Worm (Caenorhabditis elegans) whole organism, L2 larva: Measurements from ENCODE around the gene sri-47.

Experiments used
- C34F6.9 ChIP-seq: fragments of 150-350 bp; optimal IDR thresholded peaks from 2 replicates; lab custom pipeline; 2014; ENCODE audit warnings: missing biosample characterization, missing genetic modification characterization
- R02D3.7 ChIP-seq: fragments of 150-350 bp; optimal IDR thresholded peaks from 2 replicates; lab custom pipeline; 2014; ENCODE audit warnings: missing biosample characterization, missing genetic modification characterization
- alr-1 ChIP-seq: fragments of 150-350 bp; optimal IDR thresholded peaks from 2 replicates; lab custom pipeline; 2014; ENCODE audit warnings: missing biosample characterization, missing genetic modification characterization
- aly-2 ChIP-seq: fragments of 150-350 bp; optimal IDR thresholded peaks from 2 replicates; lab custom pipeline; 2014; ENCODE audit warnings: missing biosample characterization, missing genetic modification characterization
- ama-1 ChIP-seq: fragments of 150-350 bp; optimal IDR thresholded peaks from 2 replicates; lab custom pipeline; 2018; ENCODE audit warnings: inconsistent platforms
- ceh-16 ChIP-seq: fragments of 150-350 bp; optimal IDR thresholded peaks from 2 replicates; lab custom pipeline; 2014; ENCODE audit warnings: missing biosample characterization, missing genetic modification characterization
- crh-2 ChIP-seq: sonication (generic microtip); optimal IDR thresholded peaks from 2 replicates; lab custom pipeline; 2017; ENCODE audit warnings: missing biosample characterization, missing genetic modification characterization
- egl-27 ChIP-seq: sonication (generic microtip); optimal IDR thresholded peaks from 3 replicates; lab custom pipeline; 2017; ENCODE audit warnings: missing biosample characterization, missing genetic modification reagents, missing genetic modification characterization
- elt-3 ChIP-seq: sonication (generic microtip); optimal IDR thresholded peaks from 2 replicates; lab custom pipeline; 2017; ENCODE audit warnings: missing biosample characterization, missing genetic modification characterization
- fos-1 ChIP-seq: fragments of 150-350 bp; optimal IDR thresholded peaks from 2 replicates; lab custom pipeline; 2014; ENCODE audit warnings: missing biosample characterization, missing genetic modification characterization
- gmeb-1 ChIP-seq: fragments of 150-350 bp; optimal IDR thresholded peaks from 2 replicates; lab custom pipeline; 2014; ENCODE audit warnings: missing biosample characterization, missing genetic modification characterization
- lin-11 ChIP-seq: fragments of 150-350 bp; sonication (generic microtip); optimal IDR thresholded peaks from 2 replicates; lab custom pipeline; 2014; ENCODE audit warnings: missing biosample characterization, missing genetic modification characterization, inconsistent platforms, mixed read lengths
- lin-13 ChIP-seq: fragments of 150-350 bp; optimal IDR thresholded peaks from 2 replicates; lab custom pipeline; 2014; ENCODE audit warnings: missing biosample characterization, missing genetic modification reagents, missing genetic modification characterization
- lin-39 ChIP-seq: fragments of 150-350 bp; optimal IDR thresholded peaks from 2 replicates; lab custom pipeline; 2014; ENCODE audit warnings: missing biosample characterization, missing genetic modification reagents, missing genetic modification characterization
- lsy-2 ChIP-seq, 2 experiments: fragments of 150-350 bp in 1 of 2; sonication (generic microtip) in 1 of 2; optimal IDR thresholded peaks; 2 replicates each; lab custom pipeline; 2014 to 2017; ENCODE audit warnings: missing biosample characterization in 2 of 2, missing genetic modification characterization in 2 of 2
- mab-5 ChIP-seq: fragments of 150-350 bp; optimal IDR thresholded peaks from 2 replicates; lab custom pipeline; 2014; ENCODE audit warnings: missing biosample characterization, missing genetic modification characterization
- mbf-1 ChIP-seq: sonication (generic microtip); optimal IDR thresholded peaks from 2 replicates; lab custom pipeline; 2017; ENCODE audit warnings: missing biosample characterization, missing genetic modification characterization
- mdl-1 ChIP-seq, 2 experiments: fragments of 150-350 bp in 1 of 2; sonication (generic microtip) in 1 of 2; optimal IDR thresholded peaks; 2 replicates each; lab custom pipeline; 2017; ENCODE audit warnings: missing biosample characterization in 2 of 2, missing genetic modification characterization in 2 of 2
- nhr-11 ChIP-seq: fragments of 150-350 bp; optimal IDR thresholded peaks from 2 replicates; lab custom pipeline; 2014; ENCODE audit warnings: missing biosample characterization, missing genetic modification characterization
- nhr-129 ChIP-seq: fragments of 150-350 bp; optimal IDR thresholded peaks from 2 replicates; lab custom pipeline; 2014; ENCODE audit warnings: missing biosample characterization, missing genetic modification characterization
- nhr-21 ChIP-seq: fragments of 150-350 bp; optimal IDR thresholded peaks from 2 replicates; lab custom pipeline; 2014; ENCODE audit warnings: missing biosample characterization, missing genetic modification characterization
- nhr-237 ChIP-seq: fragments of 150-350 bp; optimal IDR thresholded peaks from 2 replicates; lab custom pipeline; 2014; ENCODE audit warnings: missing biosample characterization, missing genetic modification characterization
- nhr-25 ChIP-seq: fragments of 150-350 bp; sonication (generic microtip); optimal IDR thresholded peaks from 3 replicates; lab custom pipeline; 2014; ENCODE audit warnings: missing biosample characterization, missing genetic modification characterization
- nhr-6 ChIP-seq: fragments of 150-350 bp; optimal IDR thresholded peaks from 2 replicates; lab custom pipeline; 2014; ENCODE audit warnings: missing biosample characterization, missing genetic modification characterization
- nhr-77 ChIP-seq: fragments of 150-350 bp; optimal IDR thresholded peaks from 2 replicates; lab custom pipeline; 2014; ENCODE audit warnings: missing biosample characterization, missing genetic modification characterization
- peb-1 ChIP-seq: fragments of 150-350 bp; optimal IDR thresholded peaks from 2 replicates; lab custom pipeline; 2014; ENCODE audit warnings: missing biosample characterization, missing genetic modification characterization
- sem-4 ChIP-seq: fragments of 150-350 bp; optimal IDR thresholded peaks from 2 replicates; lab custom pipeline; 2014; ENCODE audit warnings: missing biosample characterization, missing genetic modification reagents, missing genetic modification characterization
- skn-1 ChIP-seq: sonication (generic microtip); optimal IDR thresholded peaks from 2 replicates; lab custom pipeline; 2017; ENCODE audit warnings: missing biosample characterization, missing genetic modification characterization
- sma-3 ChIP-seq: sonication (generic microtip); optimal IDR thresholded peaks from 2 replicates; lab custom pipeline; 2016; ENCODE audit warnings: missing genetic modification reagents, missing genetic modification characterization, missing compliant biosample characterization
- sma-9 ChIP-seq, 2 experiments: fragments of 150-350 bp in 1 of 2; sonication (generic microtip) in 1 of 2; optimal IDR thresholded peaks; 2 replicates each; lab custom pipeline; 2014 to 2016; ENCODE audit warnings: missing genetic modification characterization in 2 of 2, mild to moderate bottlenecking in 1 of 2, missing biosample characterization in 1 of 2, missing compliant biosample characterization in 1 of 2, missing genetic modification reagents in 1 of 2, moderate library complexity in 1 of 2
- unc-39 ChIP-seq: fragments of 150-350 bp; optimal IDR thresholded peaks from 2 replicates; lab custom pipeline; 2014; ENCODE audit warnings: missing biosample characterization, missing genetic modification characterization
- unc-55 ChIP-seq: fragments of 150-350 bp; sonication (generic microtip); optimal IDR thresholded peaks from 3 replicates; lab custom pipeline; 2014; ENCODE audit warnings: missing biosample characterization, missing genetic modification reagents, missing genetic modification characterization
- unc-62 ChIP-seq: fragments of 150-350 bp; optimal IDR thresholded peaks from 2 replicates; lab custom pipeline; 2014; ENCODE audit warnings: missing biosample characterization, missing genetic modification reagents, missing genetic modification characterization
- zag-1 ChIP-seq: fragments of 150-350 bp; optimal IDR thresholded peaks from 2 replicates; lab custom pipeline; 2014; ENCODE audit warnings: missing biosample characterization, missing genetic modification characterization
- ztf-1 ChIP-seq: fragments of 200-800 bp; sonication (Bioruptor generic); conservative IDR thresholded peaks from 2 replicates; pipeline ENCODE4 v1.3.6; 2022; ENCODE audit warnings: missing genetic modification characterization, missing compliant biosample characterization

sri-47 gene

ce11 chrII:2628401-2628800 is 28.3 kb upstream of the sri-47 start:
- TF ChIP-seq sma-3 (GFP tag; lab: Kevin White, UChicago): no peak
- no peak for TF ChIP-seq ztf-1 (GFP tag; lab: Robert Waterston, UW)
- no peak for TF ChIP-seq gmeb-1 (tag; lab: Kevin White, UChicago)
- TF ChIP-seq aly-2 (tag; lab: Kevin White, UChicago): no peak
- TF ChIP-seq mdl-1 (tag; optimal IDR thresholded peaks at IDR 0.05; lab: Kevin White, UChicago): no peak
- no peak for TF ChIP-seq ceh-16
- no peak for TF ChIP-seq lin-39
- no peak for TF ChIP-seq sem-4 (tag; lab: Kevin White, UChicago)
- TF ChIP-seq nhr-129 (tag; lab: Kevin White, UChicago): no peak
- TF ChIP-seq nhr-11 (tag; lab: Kevin White, UChicago): no peak
- TF ChIP-seq nhr-77 (tag; lab: Kevin White, UChicago): no peak
- no peak for TF ChIP-seq sma-9 (GFP tag; optimal IDR thresholded peaks at IDR 0.05; lab: Kevin White, UChicago)
- no peak for TF ChIP-seq sma-9 (tag; optimal IDR thresholded peaks at IDR 0.05; lab: Kevin White, UChicago)
- TF ChIP-seq egl-27 (tag; lab: Kevin White, UChicago): no peak
- no peak for TF ChIP-seq elt-3 (tag; lab: Kevin White, UChicago)
- no peak for TF ChIP-seq zag-1 (tag; lab: Kevin White, UChicago)
- no peak for TF ChIP-seq lsy-2 (tag; optimal IDR thresholded peaks at IDR 0.05; lab: Kevin White, UChicago)
- TF ChIP-seq alr-1 (tag; lab: Kevin White, UChicago): no peak
- no peak for TF ChIP-seq nhr-21 (tag; lab: Kevin White, UChicago)
- TF ChIP-seq, all 48 proteins: peak for 0

ce11 chrII:2629270-2629669 is 27.4 kb upstream of the sri-47 start, which contains the start of gene sri-37:
TSS of gene sri-37 (plus strand) at chrII:2629570.
- no peak for TF ChIP-seq nhr-6 (tag; lab: Kevin White, UChicago)
- TF ChIP-seq R02D3.7 (tag; lab: Kevin White, UChicago): no peak
- TF ChIP-seq ceh-16: no peak
- no peak for TF ChIP-seq nhr-129 (tag; lab: Kevin White, UChicago)
- no peak for TF ChIP-seq lin-39
- no peak for TF ChIP-seq nhr-237
- TF ChIP-seq unc-55 (GFP tag; lab: Kevin White, UChicago): no peak
- no peak for TF ChIP-seq unc-39
- TF ChIP-seq sma-3 (GFP tag; lab: Kevin White, UChicago): no peak
- TF ChIP-seq skn-1 (tag; lab: Kevin White, UChicago): no peak

- TF ChIP-seq lin-11 (tag; lab: Kevin White, UChicago) (no peak), gmeb-1 (tag; lab: Kevin White, UChicago) (no peak), ama-1 (lab: Kevin White, UChicago) (no peak), unc-55 (GFP tag; lab: Kevin White, UChicago) (no peak), unc-62 (GFP tag; lab: Kevin White, UChicago) (no peak), lin-39 (no peak), sma-9 (GFP tag; optimal IDR thresholded peaks at IDR 0.05; lab: Kevin White, UChicago) (no peak), sma-9 (tag; optimal IDR thresholded peaks at IDR 0.05; lab: Kevin White, UChicago) (no peak), crh-2 (tag; lab: Kevin White, UChicago) (no peak), zag-1 (tag; lab: Kevin White, UChicago) (no peak), fos-1 (tag; lab: Kevin White, UChicago) (no peak)
Measured at ce11 chrII:2631169-2631568, 25.5 kb upstream of the sri-47 start, which contains the start of gene D2062.1. TSS of gene D2062.1 (plus strand) at chrII:2631469.

ce11 chrII:2637359-2637758 is 19.3 kb upstream of the sri-47 start, which contains the start of gene F22E5.21:
TSS of gene F22E5.21 (minus strand) at chrII:2637459.
- TF ChIP-seq lin-13 (no peak), egl-27 (tag; lab: Kevin White, UChicago) (no peak), skn-1 (tag; lab: Kevin White, UChicago) (no peak), nhr-25 (no peak), sma-9 (GFP tag; optimal IDR thresholded peaks at IDR 0.05; lab: Kevin White, UChicago) (no peak), sma-9 (tag; optimal IDR thresholded peaks at IDR 0.05; lab: Kevin White, UChicago) (no peak), mab-5 (tag; lab: Kevin White, UChicago) (no peak), mbf-1 (no peak), nhr-6 (tag; lab: Kevin White, UChicago) (no peak), C34F6.9 (tag; lab: Kevin White, UChicago) (no peak), peb-1 (no peak)
